Fruit fly (Drosophila melanogaster) whole organism, wandering third instar larva: ENCODE data around the gene ssp.

Source experiments
- Mio ChIP-seq: sonication (Bioruptor generic); optimal IDR thresholded peaks from 2 replicates; lab custom pipeline; 2016; ENCODE audit warnings: missing biosample characterization, missing genetic modification characterization
- ey ChIP-seq: fragments of 200-800 bp; sonication (Bioruptor generic); optimal IDR thresholded peaks from 2 replicates; lab custom pipeline; 2016; ENCODE audit warnings: missing biosample characterization, missing genetic modification characterization
- h ChIP-seq: fragments of 200-800 bp; sonication (Bioruptor generic); optimal IDR thresholded peaks from 3 replicates; lab custom pipeline; 2016; ENCODE audit warnings: missing biosample characterization, mild to moderate bottlenecking, missing genetic modification characterization
- lola ChIP-seq: fragments of >200 bp; optimal IDR thresholded peaks from 2 replicates; lab custom pipeline; 2017; ENCODE audit warnings: missing biosample characterization, missing genetic modification characterization
- usp ChIP-seq: fragments of >200 bp; optimal IDR thresholded peaks from 2 replicates; lab custom pipeline; 2017; ENCODE audit warnings: missing biosample characterization, missing genetic modification characterization

dm6 chr3L:12076312-12076711 is 41.7 kb upstream of the ssp start:
- TF ChIP-seq ey (GFP tag; lab: Kevin White, UChicago) (no peak), h (GFP tag; lab: Kevin White, UChicago) (no peak), usp (GFP tag; lab: Kevin White, UChicago) (no peak), Mio (no peak), lola (GFP tag; lab: Kevin White, UChicago) (no peak)
